Worm (Caenorhabditis elegans): Measurements from ENCODE around the gene fbxa-25.

fbxa-25 gene

ce11 chrIII:1342488-1342887 is 6.8 kb downstream of the fbxa-25 start, which contains the start of gene fbxa-26:
TSS of gene fbxa-26 (minus strand) at chrIII:1342522.
- TF ChIP-seq lin-15B (tag; optimal IDR thresholded peaks at IDR 0.05) (no peak), elt-3 (tag; optimal IDR thresholded peaks at IDR 0.05) (no peak), fos-1 (tag; optimal IDR thresholded peaks at IDR 0.05) (no peak), lsy-12 (tag; optimal IDR thresholded peaks at IDR 0.05) (no peak), lin-39 (tag; optimal IDR thresholded peaks at IDR 0.05) (no peak), unc-39 (tag; optimal IDR thresholded peaks at IDR 0.05) (no peak), ceh-9 (tag; optimal IDR thresholded peaks at IDR 0.05) (no peak), fkh-10 (GFP tag; optimal IDR thresholded peaks at IDR 0.05) (no peak), ceh-16 (tag; optimal IDR thresholded peaks at IDR 0.05) (no peak), aly-2 (tag; optimal IDR thresholded peaks at IDR 0.05) (no peak), pha-4 (tag; optimal IDR thresholded peaks at IDR 0.05) (peak; percentile 20), nhr-67 (tag; optimal IDR thresholded peaks at IDR 0.05) (no peak), ztf-11 (tag; optimal IDR thresholded peaks at IDR 0.05) (no peak), nhr-77 (tag; optimal IDR thresholded peaks at IDR 0.05) (no peak), nhr-43 (tag; optimal IDR thresholded peaks at IDR 0.05; ENCODE audit: poor library complexity, severe bottlenecking) (no peak), elt-2 (tag; optimal IDR thresholded peaks at IDR 0.05) (peak; percentile 67)

DNA sequence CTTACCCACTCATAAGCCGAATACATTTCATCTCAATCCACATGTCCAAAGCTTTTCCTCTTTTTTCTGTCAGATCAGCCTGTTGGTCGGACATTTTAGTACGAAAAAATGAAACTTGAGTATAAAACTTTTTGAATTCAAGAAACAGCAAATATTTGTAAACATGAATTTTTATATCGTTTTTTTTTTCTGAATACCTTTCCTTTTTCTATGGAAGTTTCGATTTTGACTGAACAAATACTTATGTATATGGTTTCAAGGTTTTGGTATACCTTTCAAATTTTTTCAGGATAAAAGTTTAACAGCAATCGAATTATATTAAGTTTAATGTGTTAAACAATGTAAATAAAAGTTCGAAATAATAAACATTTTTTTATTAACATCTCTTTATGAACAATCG is 9.0 kb downstream of the fbxa-25 start, which contains the start of gene fbxa-5:
Gene fbxa-5 (minus strand): TSS at position 101 of the 400 bp plus-strand sequence.
- TF ChIP-seq jun-1 (tag; optimal IDR thresholded peaks at IDR 0.05), result no peak
- no peak for TF ChIP-seq nhr-237 (tag; optimal IDR thresholded peaks at IDR 0.05)
- no peak for TF ChIP-seq nhr-67 (tag; optimal IDR thresholded peaks at IDR 0.05)
- no peak for TF ChIP-seq nhr-43 (tag; optimal IDR thresholded peaks at IDR 0.05; ENCODE audit: poor library complexity, severe bottlenecking)
- no peak for TF ChIP-seq elt-3 (tag; optimal IDR thresholded peaks at IDR 0.05)
- TF ChIP-seq lin-15B (tag; optimal IDR thresholded peaks at IDR 0.05), result no peak
- no peak for TF ChIP-seq mml-1 (tag; optimal IDR thresholded peaks at IDR 0.05)
- no peak for TF ChIP-seq ceh-9 (tag; optimal IDR thresholded peaks at IDR 0.05)
- TF ChIP-seq fos-1 (tag; optimal IDR thresholded peaks at IDR 0.05), result no peak
- no peak for TF ChIP-seq elt-2 (tag; optimal IDR thresholded peaks at IDR 0.05)

ce11 chrIII:1331894-1332293 is 17.4 kb downstream of the fbxa-25 start, which contains the start of gene Y82E9BL.19:
TSS of gene Y82E9BL.19 (plus strand) at chrIII:1332016.
- TF ChIP-seq pqm-1 (tag; optimal IDR thresholded peaks at IDR 0.05) (no peak), elt-2 (tag; optimal IDR thresholded peaks at IDR 0.05) (peak; percentile 68), elt-3 (tag; optimal IDR thresholded peaks at IDR 0.05) (no peak), aly-2 (tag; optimal IDR thresholded peaks at IDR 0.05) (no peak), nhr-23 (tag; optimal IDR thresholded peaks at IDR 0.05) (no peak), jun-1 (tag; optimal IDR thresholded peaks at IDR 0.05) (no peak), fos-1 (tag; optimal IDR thresholded peaks at IDR 0.05) (no peak)

DNA sequence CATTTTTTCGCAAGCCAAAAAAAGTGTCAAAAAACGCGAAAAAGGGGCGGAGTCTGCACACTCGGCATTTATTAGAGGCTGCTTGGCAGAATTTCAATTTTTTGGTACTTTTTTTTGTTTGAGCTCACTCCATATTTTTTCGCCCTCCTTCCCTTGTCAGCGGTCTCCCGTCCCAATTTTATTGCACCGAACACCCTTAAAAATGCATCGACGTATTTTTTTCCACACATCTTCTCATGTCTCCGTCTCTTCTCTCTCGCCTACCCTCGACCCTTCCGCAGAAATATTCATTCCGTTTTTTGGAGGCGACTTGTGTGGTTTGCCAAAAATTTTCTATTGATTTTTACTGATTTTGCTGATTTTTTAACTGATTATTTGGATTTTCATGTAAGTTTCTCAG is 22.8 kb downstream of the fbxa-25 start, which contains the start of gene Y82E9BL.18:
Gene Y82E9BL.18 (plus strand): TSS at position 301 of the 400 bp plus-strand sequence.
- no peak for TF ChIP-seq nhr-67 (tag; optimal IDR thresholded peaks at IDR 0.05)

- TF ChIP-seq R02D3.7 (tag; optimal IDR thresholded peaks at IDR 0.05) (no peak), sea-2 (GFP tag; optimal IDR thresholded peaks at IDR 0.05) (no peak), mml-1 (tag; optimal IDR thresholded peaks at IDR 0.05) (no peak), aly-2 (tag; optimal IDR thresholded peaks at IDR 0.05) (no peak), egl-5 (tag; optimal IDR thresholded peaks at IDR 0.05) (no peak), ceh-9 (tag; optimal IDR thresholded peaks at IDR 0.05) (no peak)
These were observed 24.7 kb downstream of the fbxa-25 start, which contains the start of gene fbxa-14 for ce11 chrIII:1324513-1324912. TSS of gene fbxa-14 (minus strand) at chrIII:1324613.

- TF ChIP-seq pqm-1 (tag; optimal IDR thresholded peaks at IDR 0.05), result peak; percentile 81
- no peak for TF ChIP-seq eor-1 (tag; optimal IDR thresholded peaks at IDR 0.05)
- peak; percentile 94 for TF ChIP-seq elt-2 (tag; optimal IDR thresholded peaks at IDR 0.05)
These were observed 25.7 kb downstream of the fbxa-25 start for ce11 chrIII:1323555-1323954.

DNA sequence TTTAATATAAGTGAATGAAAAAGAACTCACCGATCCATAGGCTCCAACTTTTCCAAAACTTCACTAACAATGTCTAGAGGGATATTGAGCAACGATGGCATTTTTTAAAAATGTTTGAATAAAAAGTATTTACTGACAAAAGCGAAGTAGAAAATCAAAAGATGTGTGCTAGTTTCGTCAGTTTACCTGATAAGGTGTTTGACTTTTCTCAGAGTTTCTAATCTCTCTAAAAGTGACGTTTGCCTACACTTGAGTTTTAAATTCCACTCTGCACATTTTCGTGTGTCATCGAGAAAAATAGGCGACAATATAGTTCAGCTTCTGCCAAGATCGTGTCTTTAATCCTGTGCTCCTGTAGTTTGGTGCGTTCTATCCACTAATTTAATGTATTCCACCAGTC is 27.7 kb downstream of the fbxa-25 start, which contains the start of gene fbxa-15:
Gene fbxa-15 (minus strand): TSS at position 101 of the 400 bp plus-strand sequence.
- TF ChIP-seq pqm-1 (tag; optimal IDR thresholded peaks at IDR 0.05), result peak; percentile 1
- peak; percentile 9 for TF ChIP-seq elt-2 (tag; optimal IDR thresholded peaks at IDR 0.05)
- no peak for TF ChIP-seq nhr-23 (tag; optimal IDR thresholded peaks at IDR 0.05)

ce11 chrIII:1315038-1315437 is 34.2 kb downstream of the fbxa-25 start, which contains the start of the genes fbxa-80 and fbxa-19:
TSS of gene fbxa-80 (minus strand) at chrIII:1315210.
TSS of gene fbxa-19 (plus strand) at chrIII:1315401.
- TF ChIP-seq nhr-28 (tag; optimal IDR thresholded peaks at IDR 0.05) (no peak), hmg-11 (tag; optimal IDR thresholded peaks at IDR 0.05) (no peak), pqm-1 (tag; optimal IDR thresholded peaks at IDR 0.05) (peak; percentile 23), elt-2 (tag; optimal IDR thresholded peaks at IDR 0.05) (peak; percentile 70), nhr-23 (tag; optimal IDR thresholded peaks at IDR 0.05) (no peak), ceh-82 (tag; optimal IDR thresholded peaks at IDR 0.05) (no peak), mdl-1 (tag; optimal IDR thresholded peaks at IDR 0.05) (no peak), unc-39 (tag; optimal IDR thresholded peaks at IDR 0.05) (no peak)

Measured in whole organism, L3 larva.